Worm (Caenorhabditis elegans): Measurements from ENCODE around the gene mpst-3.

DNA sequence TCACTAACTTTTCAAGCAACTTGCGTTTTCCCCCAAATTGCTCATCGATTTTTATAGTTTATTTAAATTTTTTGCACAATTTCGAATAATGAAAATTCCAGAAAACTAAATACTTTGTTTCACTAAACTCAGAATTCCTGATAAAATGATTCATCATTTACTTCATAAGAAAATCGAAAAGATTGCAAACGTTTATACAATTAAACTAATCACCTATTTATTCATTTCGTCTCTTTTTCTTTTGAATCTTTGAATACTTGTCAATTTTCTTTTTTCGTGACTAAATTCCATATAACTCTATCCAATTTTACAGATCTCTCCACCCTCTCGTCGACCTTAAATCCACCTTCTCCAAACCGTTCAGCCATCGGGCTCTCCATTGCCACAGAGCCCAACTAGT is 41.1 kb downstream of the mpst-3 start, which contains the start of gene C30G7.2:
- TF ChIP-seq W03F9.2 (tag; optimal IDR thresholded peaks at IDR 0.05) = no peak
- TF ChIP-seq him-1 (tag; optimal IDR thresholded peaks at IDR 0.05) = no peak
